Fruit fly (Drosophila melanogaster) whole organism, pupa: Measurements from ENCODE around the gene Sulf1.

Experiments used
- CG10348 ChIP-seq: fragments of 200-800 bp; sonication (Bioruptor generic); IDR thresholded peaks from 2 replicates; pipeline ENCODE4 v1.3.6; 2022; ENCODE audit warnings: missing biosample characterization, missing genetic modification characterization
- CG14655 ChIP-seq: fragments of 200-800 bp; sonication (Bioruptor generic); optimal IDR thresholded peaks from 3 replicates; lab custom pipeline; 2017; ENCODE audit warnings: mild to moderate bottlenecking, missing biosample characterization, missing genetic modification reagents, missing genetic modification characterization
- CG17806 ChIP-seq: fragments of 200-800 bp; sonication (Bioruptor generic); optimal IDR thresholded peaks from 2 replicates; lab custom pipeline; 2018; ENCODE audit warnings: missing biosample characterization, mild to moderate bottlenecking, missing genetic modification characterization, moderate library complexity
- CG8159 ChIP-seq: fragments of 200-800 bp; sonication (Bioruptor generic); optimal IDR thresholded peaks from 3 replicates; lab custom pipeline; 2018; ENCODE audit warnings: missing biosample characterization, mild to moderate bottlenecking, missing genetic modification characterization, moderate library complexity
- CG8301 ChIP-seq: fragments of 200-800 bp; sonication (Bioruptor generic); optimal IDR thresholded peaks from 2 replicates; lab custom pipeline; 2018; ENCODE audit warnings: missing biosample characterization, mild to moderate bottlenecking, missing genetic modification characterization
- CG9948 ChIP-seq: fragments of 200-800 bp; sonication (Bioruptor generic); optimal IDR thresholded peaks from 2 replicates; lab custom pipeline; 2018; ENCODE audit warnings: missing biosample characterization, mild to moderate bottlenecking, missing genetic modification characterization, moderate library complexity
- D1 ChIP-seq: fragments of 200-800 bp; sonication (Bioruptor generic); optimal IDR thresholded peaks from 2 replicates; lab custom pipeline; 2018; ENCODE audit warnings: missing biosample characterization, mild to moderate bottlenecking, missing genetic modification characterization, moderate library complexity
- EcR ChIP-seq: fragments of 200-800 bp; sonication (Bioruptor generic); optimal IDR thresholded peaks from 3 replicates; lab custom pipeline; 2019; ENCODE audit warnings: missing biosample characterization, missing genetic modification characterization, mild to moderate bottlenecking, moderate library complexity, missing genetic modification reagents
- Ets98B ChIP-seq: fragments of 200-800 bp; sonication (Bioruptor generic); IDR thresholded peaks from 2 replicates; pipeline ENCODE4 v1.3.6; 2022; ENCODE audit warnings: missing biosample characterization, missing genetic modification characterization
- Pif1A ChIP-seq: fragments of 200-800 bp; sonication (Bioruptor generic); optimal IDR thresholded peaks from 3 replicates; lab custom pipeline; 2016; ENCODE audit warnings: missing biosample characterization, missing genetic modification characterization
- Pif1B ChIP-seq: fragments of 200-800 bp; sonication (Bioruptor generic); optimal IDR thresholded peaks from 3 replicates; lab custom pipeline; 2016; ENCODE audit warnings: missing biosample characterization, missing genetic modification characterization
- Snoo ChIP-seq: fragments of 200-800 bp; sonication (Bioruptor generic); optimal IDR thresholded peaks from 3 replicates; lab custom pipeline; 2017; ENCODE audit warnings: missing biosample characterization, mild to moderate bottlenecking, missing genetic modification characterization, inconsistent platforms
- gl ChIP-seq: fragments of 200-800 bp; sonication (Bioruptor generic); optimal IDR thresholded peaks from 2 replicates; lab custom pipeline; 2018; ENCODE audit warnings: missing biosample characterization, mild to moderate bottlenecking, missing genetic modification characterization
- rn ChIP-seq: fragments of 200-800 bp; sonication (Bioruptor generic); IDR thresholded peaks from 2 replicates; pipeline ENCODE4 v1.3.6; 2022; ENCODE audit warnings: missing biosample characterization, missing genetic modification characterization

dm6 chr3R:16309302-16310080 lies 29.9 kb downstream of the Sulf1 start:
- no peak for TF ChIP-seq rn (GFP tag; lab: Robert Waterston, UW)
- TF ChIP-seq EcR (GFP tag; lab: Kevin White, UChicago), result no peak
- TF ChIP-seq CG8301 (tag; lab: Kevin White, UChicago), result no peak
- TF ChIP-seq Ets98B, result no peak
- TF ChIP-seq CG8159 (tag; lab: Kevin White, UChicago), result peak; percentile 19
- no peak for TF ChIP-seq Pif1B (GFP tag; lab: Kevin White, UChicago)
- TF ChIP-seq CG14655 (GFP tag; lab: Kevin White, UChicago), result no peak
- TF ChIP-seq CG17806, result no peak
- TF ChIP-seq CG9948 (tag; lab: Kevin White, UChicago), result no peak
- peak; percentile 10 for TF ChIP-seq Pif1A (GFP tag; lab: Kevin White, UChicago)
- TF ChIP-seq gl, result no peak
- no peak for TF ChIP-seq Snoo
- TF ChIP-seq D1 (tag; lab: Kevin White, UChicago), result no peak
- no peak for TF ChIP-seq CG10348 (GFP tag; lab: Robert Waterston, UW)
